Worm (Caenorhabditis elegans): ENCODE measurements around the gene smvt-1.

Gene smvt-1

DNA sequence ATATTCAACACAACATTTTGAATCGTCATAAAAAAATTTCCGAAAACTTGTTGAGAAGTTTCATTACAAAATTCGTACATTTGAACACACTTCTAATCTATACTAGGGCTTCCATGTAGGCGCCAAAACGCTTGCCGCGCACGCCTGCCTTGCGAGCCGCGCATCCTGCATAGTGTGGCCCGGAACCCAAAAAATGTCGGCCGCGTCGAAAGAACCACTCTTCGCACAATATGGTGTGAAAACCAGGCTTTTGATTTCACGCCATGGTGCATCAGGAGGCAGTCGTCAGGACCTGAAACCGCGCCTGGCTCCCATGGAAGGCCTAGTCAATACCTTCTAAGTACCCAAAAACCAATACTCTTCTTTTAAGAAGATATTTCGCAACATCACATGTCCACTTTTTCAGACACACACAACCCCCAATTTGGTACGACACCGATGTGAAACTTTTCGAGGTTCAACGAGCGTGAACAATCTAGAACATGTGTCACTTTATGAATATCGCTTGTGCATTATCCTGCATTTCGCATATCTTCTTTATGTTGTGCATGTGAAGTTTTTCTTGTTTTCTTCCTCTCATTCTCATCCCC is 55.1 kb downstream of the smvt-1 start:
- TF ChIP-seq efl-1 (optimal IDR thresholded peaks at IDR 0.05) (no peak), efl-1 (GFP tag; optimal IDR thresholded peaks at IDR 0.05 in 1 of 2) (peak in 1 of 2 experiments; percentile 65), lsy-2 (tag; optimal IDR thresholded peaks at IDR 0.05) (no peak), F16B12.6 (tag; optimal IDR thresholded peaks at IDR 0.05) (no peak), skn-1 (tag; optimal IDR thresholded peaks at IDR 0.05) (peak; percentile 15), ces-1 (GFP tag; optimal IDR thresholded peaks at IDR 0.05) (no peak), vab-15 (tag; optimal IDR thresholded peaks at IDR 0.05) (no peak), tlp-1 (tag; optimal IDR thresholded peaks at IDR 0.05) (no peak), ztf-11 (tag; optimal IDR thresholded peaks at IDR 0.05) (no peak), snpc-4 (tag; optimal IDR thresholded peaks at IDR 0.05) (peak; percentile 1)

Measured in whole organism, L1 larva.